Worm (Caenorhabditis elegans) whole organism, early embryonic: Measurements from ENCODE around the gene F39C12.1.

Experiments used
- B0310.2 ChIP-seq: sonication (generic microtip); optimal IDR thresholded peaks from 2 replicates; lab custom pipeline; 2016; ENCODE audit warnings: mild to moderate bottlenecking, missing genetic modification characterization, missing compliant biosample characterization
- F13C5.2 ChIP-seq: sonication (generic microtip); optimal IDR thresholded peaks from 2 replicates; lab custom pipeline; 2017; ENCODE audit warnings: mild to moderate bottlenecking, missing genetic modification characterization, inconsistent platforms, missing compliant biosample characterization
- aly-1 ChIP-seq: sonication (generic microtip); optimal IDR thresholded peaks from 2 replicates; lab custom pipeline; 2016; ENCODE audit warnings: missing genetic modification characterization, missing compliant biosample characterization
- ama-1 ChIP-seq: fragments of 150-350 bp; optimal IDR thresholded peaks from 2 replicates; lab custom pipeline; 2014
- ceh-13 ChIP-seq: fragments of 200-800 bp; sonication (Bioruptor generic); optimal IDR thresholded peaks from 2 replicates; lab custom pipeline; 2018; ENCODE audit warnings: mild to moderate bottlenecking, missing genetic modification characterization, missing compliant biosample characterization
- ceh-36 ChIP-seq: sonication (generic microtip); optimal IDR thresholded peaks from 2 replicates; lab custom pipeline; 2016; ENCODE audit warnings: missing genetic modification characterization, inconsistent platforms, missing compliant biosample characterization
- ets-7 ChIP-seq: sonication (generic microtip); optimal IDR thresholded peaks from 2 replicates; lab custom pipeline; 2016; ENCODE audit warnings: missing genotype, missing genetic modification characterization, missing compliant biosample characterization
- flt-1 ChIP-seq: fragments of 200-800 bp; sonication (Bioruptor generic); IDR thresholded peaks from 2 replicates; pipeline ENCODE4 v1.3.6; 2022; ENCODE audit warnings: missing genetic modification characterization, missing compliant biosample characterization
- hmbx-1 ChIP-seq: sonication (generic microtip); optimal IDR thresholded peaks from 2 replicates; lab custom pipeline; 2016; ENCODE audit warnings: mild to moderate bottlenecking, missing genetic modification characterization, missing compliant biosample characterization
- hmg-4 ChIP-seq: fragments of 200-800 bp; sonication (Bioruptor generic); optimal IDR thresholded peaks from 2 replicates; lab custom pipeline; 2018; ENCODE audit warnings: mild to moderate bottlenecking, missing genetic modification characterization, missing compliant biosample characterization
- hnd-1 ChIP-seq: sonication (generic microtip); optimal IDR thresholded peaks from 2 replicates; lab custom pipeline; 2016; ENCODE audit warnings: missing genetic modification characterization, missing compliant biosample characterization
- pes-1 ChIP-seq: fragments of 200-800 bp; sonication (Bioruptor generic); IDR thresholded peaks from 2 replicates; pipeline ENCODE4 v1.3.6; 2022; ENCODE audit warnings: missing genetic modification reagents, missing genetic modification characterization, missing compliant biosample characterization
- scrt-1 ChIP-seq: fragments of 200-800 bp; sonication (Bioruptor generic); IDR thresholded peaks from 2 replicates; pipeline ENCODE4 v1.3.6; 2022; ENCODE audit warnings: missing genetic modification characterization, missing compliant biosample characterization
- sea-1 ChIP-seq: fragments of 200-800 bp; sonication (Bioruptor generic); conservative IDR thresholded peaks from 2 replicates; pipeline ENCODE4 v1.3.6; 2022; ENCODE audit warnings: missing genetic modification characterization, missing compliant biosample characterization
- tbx-11 ChIP-seq: fragments of 200-800 bp; sonication (Bioruptor generic); IDR thresholded peaks from 2 replicates; pipeline ENCODE4 v1.3.6; 2022; ENCODE audit warnings: missing genetic modification characterization, missing compliant biosample characterization
- tbx-37 ChIP-seq: fragments of 200-800 bp; sonication (Bioruptor generic); conservative IDR thresholded peaks from 2 replicates; pipeline ENCODE4 v1.3.6; 2022; ENCODE audit warnings: missing genetic modification reagents, missing genetic modification characterization, missing compliant biosample characterization
- tra-4 ChIP-seq: sonication (generic microtip); optimal IDR thresholded peaks from 2 replicates; lab custom pipeline; 2017; ENCODE audit warnings: missing genetic modification characterization, missing compliant biosample characterization

The F39C12.1 gene

DNA sequence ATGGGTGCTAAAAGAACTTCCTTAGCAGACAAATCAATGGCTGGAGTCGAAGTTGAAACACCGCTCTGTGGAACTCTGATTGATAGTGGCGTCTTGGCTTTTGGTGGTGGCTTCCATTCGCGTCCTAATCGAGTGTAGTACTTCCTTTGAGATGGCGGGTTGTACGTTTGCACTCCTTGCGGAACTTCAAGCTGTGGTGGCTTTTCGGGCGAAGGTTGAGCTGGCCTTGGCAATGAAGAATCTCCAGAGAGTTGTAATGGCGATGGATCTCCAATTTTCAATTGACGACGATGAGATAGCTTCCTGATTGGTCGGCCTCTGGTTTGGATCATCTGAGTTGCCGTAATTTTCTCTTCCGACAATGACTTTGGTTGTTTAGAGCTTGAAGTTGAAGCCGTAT, 12.3 kb downstream of the F39C12.1 start:
- TF ChIP-seq aly-1 (no peak), pes-1 (GFP tag; lab: Robert Waterston, UW) (no peak), ceh-13 (GFP tag; lab: Kevin White, UChicago) (no peak), ets-7 (tag; lab: Kevin White, UChicago) (no peak), B0310.2 (tag; lab: Kevin White, UChicago) (no peak), hmg-4 (GFP tag; lab: Kevin White, UChicago) (no peak), flt-1 (no peak), hnd-1 (no peak), ama-1 (no peak), tra-4 (tag; lab: Kevin White, UChicago) (no peak)

DNA sequence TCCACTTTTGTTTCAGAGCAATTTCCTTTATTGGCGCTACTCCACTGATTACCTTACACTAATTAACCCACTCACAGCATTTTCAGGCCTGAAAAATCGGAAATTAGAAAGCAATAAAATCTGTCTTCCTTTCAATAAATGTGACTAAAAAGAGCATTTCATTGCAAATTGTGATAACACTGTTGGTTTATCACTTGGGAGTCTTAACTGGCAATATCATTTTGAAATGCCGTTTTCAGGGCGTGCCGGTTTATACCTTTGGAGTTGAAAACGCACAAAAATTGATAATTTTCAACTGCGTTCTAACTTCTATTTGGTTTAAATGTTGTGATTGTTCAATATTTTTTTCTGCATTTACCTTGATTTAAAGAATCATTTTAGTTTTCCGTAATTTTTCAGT, 30.7 kb downstream of the F39C12.1 start, which contains the start of gene R08E3.1:
TSS of gene R08E3.1 (plus strand) at position 386 of the 400 bp plus-strand sequence.
- TF ChIP-seq scrt-1 (GFP tag; lab: Robert Waterston, UW), result no peak
- TF ChIP-seq B0310.2 (tag; lab: Kevin White, UChicago), result no peak
- TF ChIP-seq ceh-13 (GFP tag; lab: Kevin White, UChicago), result no peak
- TF ChIP-seq tbx-37 (GFP tag; lab: Robert Waterston, UW), result no peak
- no peak for TF ChIP-seq flt-1
- no peak for TF ChIP-seq hnd-1
- no peak for TF ChIP-seq F13C5.2 (tag; lab: Kevin White, UChicago)
- TF ChIP-seq ceh-36 (tag; lab: Kevin White, UChicago), result no peak
- TF ChIP-seq hmbx-1, result no peak
- TF ChIP-seq tra-4 (tag; lab: Kevin White, UChicago), result no peak
- no peak for TF ChIP-seq sea-1
- TF ChIP-seq pes-1 (GFP tag; lab: Robert Waterston, UW), result no peak
- TF ChIP-seq ama-1, result no peak
- TF ChIP-seq aly-1, result no peak
- TF ChIP-seq ets-7 (tag; lab: Kevin White, UChicago), result no peak
- no peak for TF ChIP-seq hmg-4 (GFP tag; lab: Kevin White, UChicago)

DNA sequence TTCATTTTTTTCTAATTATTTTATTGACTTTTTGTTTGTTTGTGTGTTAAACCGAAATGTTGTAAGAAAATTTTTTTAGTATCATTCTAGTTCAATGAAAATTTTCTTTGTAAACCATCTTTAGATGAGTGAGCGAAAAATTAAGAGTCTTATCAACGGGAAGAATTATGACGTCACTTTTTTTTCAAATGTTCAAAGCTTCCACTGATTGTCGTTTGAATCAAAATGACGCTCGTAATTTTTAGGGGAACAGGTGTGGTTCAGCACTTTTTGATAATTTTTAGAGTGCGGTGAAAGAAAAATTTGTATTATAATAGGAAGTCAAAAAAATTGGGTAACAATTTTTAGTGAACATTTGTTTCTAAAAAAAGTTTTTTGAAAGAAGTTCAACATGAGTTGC, 31.4 kb downstream of the F39C12.1 start:
- TF ChIP-seq tbx-37 (GFP tag; lab: Robert Waterston, UW) (no peak), ceh-13 (GFP tag; lab: Kevin White, UChicago) (no peak), aly-1 (no peak), F13C5.2 (tag; lab: Kevin White, UChicago) (no peak), pes-1 (GFP tag; lab: Robert Waterston, UW) (no peak), B0310.2 (tag; lab: Kevin White, UChicago) (no peak), ama-1 (no peak), sea-1 (no peak), hmg-4 (GFP tag; lab: Kevin White, UChicago) (no peak), ets-7 (tag; lab: Kevin White, UChicago) (no peak), ceh-36 (tag; lab: Kevin White, UChicago) (no peak), flt-1 (no peak), scrt-1 (GFP tag; lab: Robert Waterston, UW) (no peak), hmbx-1 (no peak), tra-4 (tag; lab: Kevin White, UChicago) (no peak), tbx-11 (GFP tag; lab: Robert Waterston, UW) (no peak), hnd-1 (no peak)

DNA sequence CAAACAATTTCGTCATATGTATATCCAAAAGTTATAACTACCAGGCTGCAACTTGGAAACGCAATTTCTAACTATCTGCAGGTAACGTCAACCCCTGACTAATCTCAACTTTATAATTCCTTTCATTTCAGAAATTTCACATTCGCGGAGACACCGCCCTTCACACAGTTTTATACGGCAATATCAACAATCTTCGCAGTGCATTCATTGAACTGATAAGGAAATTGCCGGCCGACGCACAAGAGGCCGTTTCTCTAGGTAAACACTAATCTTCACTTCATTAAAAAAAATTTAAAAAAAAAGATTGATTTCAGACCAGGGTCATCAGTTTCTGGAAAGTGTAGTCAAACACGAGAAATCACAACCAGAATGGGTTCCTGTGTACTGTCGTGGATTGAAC, 34.1 kb downstream of the F39C12.1 start:
- TF ChIP-seq tbx-11 (GFP tag; lab: Robert Waterston, UW) (no peak), hnd-1 (no peak), sea-1 (no peak), flt-1 (no peak), F13C5.2 (tag; lab: Kevin White, UChicago) (no peak), scrt-1 (GFP tag; lab: Robert Waterston, UW) (no peak), hmg-4 (GFP tag; lab: Kevin White, UChicago) (no peak), aly-1 (no peak), ceh-13 (GFP tag; lab: Kevin White, UChicago) (no peak)

DNA sequence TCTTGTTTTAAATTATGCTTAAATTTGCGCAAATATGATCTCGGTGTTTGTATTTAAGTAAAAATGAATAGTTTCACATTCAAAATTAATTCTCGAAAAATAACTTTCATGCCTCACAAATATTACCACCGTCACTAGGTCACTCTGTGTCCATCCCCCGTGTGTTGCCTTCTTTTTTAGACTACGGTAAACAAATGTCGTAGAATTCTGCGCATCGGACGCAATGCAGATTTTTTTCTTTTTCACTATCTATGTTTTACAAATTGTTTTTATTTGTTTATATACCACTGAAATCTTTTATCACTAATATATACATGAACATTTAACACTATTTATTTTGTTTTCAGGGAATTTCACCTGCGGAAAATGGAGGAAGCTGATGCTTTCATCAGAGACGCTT, 34.7 kb downstream of the F39C12.1 start, which contains the start of gene R08E3.3:
TSS of gene R08E3.3 (plus strand) at position 342 of the 400 bp plus-strand sequence.
- TF ChIP-seq flt-1, result no peak
- no peak for TF ChIP-seq hmbx-1
- TF ChIP-seq ceh-36 (tag; lab: Kevin White, UChicago), result no peak
- TF ChIP-seq B0310.2 (tag; lab: Kevin White, UChicago), result no peak
- TF ChIP-seq hmg-4 (GFP tag; lab: Kevin White, UChicago), result no peak
- TF ChIP-seq ets-7 (tag; lab: Kevin White, UChicago), result no peak
- no peak for TF ChIP-seq hnd-1
- no peak for TF ChIP-seq tbx-37 (GFP tag; lab: Robert Waterston, UW)
- TF ChIP-seq ceh-13 (GFP tag; lab: Kevin White, UChicago), result no peak
- TF ChIP-seq F13C5.2 (tag; lab: Kevin White, UChicago), result no peak
- TF ChIP-seq sea-1, result no peak
- TF ChIP-seq pes-1 (GFP tag; lab: Robert Waterston, UW), result no peak
- no peak for TF ChIP-seq aly-1
- TF ChIP-seq scrt-1 (GFP tag; lab: Robert Waterston, UW), result no peak
- no peak for TF ChIP-seq ama-1
- no peak for TF ChIP-seq tra-4 (tag; lab: Kevin White, UChicago)
- TF ChIP-seq tbx-11 (GFP tag; lab: Robert Waterston, UW), result no peak

DNA sequence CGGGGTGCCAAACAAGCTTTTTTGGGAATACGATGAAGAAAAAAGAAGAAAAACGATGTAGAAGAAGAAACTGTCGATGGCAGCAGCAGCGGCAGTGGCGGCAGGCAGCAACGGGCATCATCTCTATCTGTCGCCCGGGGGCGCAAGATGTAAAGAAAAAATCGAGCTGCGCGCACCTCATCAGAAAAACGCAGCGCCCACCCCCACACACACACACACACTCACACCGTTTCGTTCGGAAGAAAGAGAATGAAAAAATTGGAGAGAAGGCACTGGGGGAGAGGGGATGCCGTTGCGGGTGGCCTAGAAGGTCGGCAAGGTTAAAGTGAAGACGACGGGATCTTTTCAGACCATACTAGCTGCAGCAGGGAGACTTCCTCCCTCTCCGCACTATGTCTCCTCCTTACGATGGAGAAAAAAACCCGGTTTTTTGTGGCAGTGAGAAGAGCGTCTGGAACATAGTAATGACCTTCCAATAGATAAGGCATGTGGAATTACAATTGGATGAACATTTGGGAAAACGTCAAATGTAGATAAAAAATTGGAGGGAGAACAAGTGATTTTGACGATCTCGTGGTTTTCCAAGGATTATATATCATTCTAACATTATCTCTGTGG, 39.8 kb downstream of the F39C12.1 start:
- TF ChIP-seq scrt-1 (GFP tag; lab: Robert Waterston, UW) (no peak), aly-1 (peak; percentile 71)

DNA sequence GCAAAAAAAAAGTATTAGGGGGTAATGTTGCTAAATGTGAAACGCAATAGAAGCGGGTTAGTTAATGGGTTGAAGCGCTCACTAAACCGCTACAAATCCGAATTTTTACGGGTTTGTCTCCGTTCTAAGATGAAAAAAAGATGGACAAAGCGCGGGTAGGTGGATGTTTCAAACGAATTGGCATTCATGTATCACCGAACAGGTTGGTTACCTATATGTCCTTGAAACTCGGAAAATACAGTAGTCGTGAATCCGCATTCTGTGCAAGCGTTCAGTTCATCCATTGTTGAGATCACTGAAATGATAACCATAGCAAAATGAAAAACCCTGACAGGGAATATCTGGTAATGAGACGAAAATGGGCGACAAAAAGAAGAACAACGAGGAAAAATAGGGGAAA, 41.8 kb downstream of the F39C12.1 start, which contains the start of gene ztf-16:
TSS of gene ztf-16 (minus strand) at position 299 of the 400 bp plus-strand sequence.
- TF ChIP-seq hnd-1 (no peak), B0310.2 (tag; lab: Kevin White, UChicago) (no peak), aly-1 (no peak), sea-1 (no peak), scrt-1 (GFP tag; lab: Robert Waterston, UW) (no peak), ama-1 (no peak), tbx-11 (GFP tag; lab: Robert Waterston, UW) (no peak), hmg-4 (GFP tag; lab: Kevin White, UChicago) (no peak), flt-1 (no peak), ceh-13 (GFP tag; lab: Kevin White, UChicago) (no peak), tra-4 (tag; lab: Kevin White, UChicago) (no peak)
